Worm (Caenorhabditis elegans): Measurements from ENCODE around the gene M05D6.3.

DNA sequence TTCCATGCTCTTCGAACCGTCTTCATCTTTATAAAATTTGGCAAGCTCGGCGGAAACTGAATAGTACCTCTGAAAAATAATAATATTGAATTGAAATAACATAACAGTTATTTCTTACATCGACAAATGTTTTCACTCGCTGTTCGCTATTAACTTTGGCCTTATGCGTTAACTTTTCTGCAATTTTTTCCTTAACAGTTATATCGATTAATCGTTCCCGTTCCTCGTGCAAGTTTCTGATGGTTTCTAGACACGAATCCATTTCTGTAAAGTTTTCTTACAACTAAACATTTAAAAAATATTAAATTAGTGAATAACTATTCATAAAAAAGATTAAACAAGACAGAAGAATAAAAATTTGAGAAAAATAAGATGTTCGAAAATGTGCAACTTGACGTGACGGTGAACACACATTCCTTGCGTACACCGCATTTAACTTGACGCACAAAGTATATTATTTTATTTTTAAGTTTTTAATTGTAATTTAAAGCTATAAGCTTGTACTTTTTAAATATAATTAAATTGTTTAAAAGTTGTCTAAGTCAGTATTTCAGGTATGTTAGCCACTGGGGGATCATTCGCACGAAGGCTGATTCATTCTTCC lies 49.7 kb downstream of the M05D6.3 start, which contains the start of the genes prp-9 and mrps-18B:
- TF ChIP-seq ceh-36 (tag; optimal IDR thresholded peaks at IDR 0.05) (no peak), hmbx-1 (tag; optimal IDR thresholded peaks at IDR 0.05) (no peak), flt-1 (GFP tag; IDR thresholded peaks at IDR 0.05) (no peak), hnd-1 (tag; optimal IDR thresholded peaks at IDR 0.05) (no peak), ama-1 (optimal IDR thresholded peaks at IDR 0.05) (no peak)
